Worm (Caenorhabditis elegans) whole organism, young adult: ENCODE data around the gene C14A4.6.

Experiments used
- B0035.1 ChIP-seq: sonication (generic microtip); optimal IDR thresholded peaks from 2 replicates; lab custom pipeline; 2016; ENCODE audit warnings: missing genetic modification characterization, mild to moderate bottlenecking, missing compliant biosample characterization, missing genotype, missing genetic modification reagents
- C17E4.6 ChIP-seq: fragments of 200-800 bp; sonication (Bioruptor generic); IDR thresholded peaks from 2 replicates; pipeline ENCODE4 v1.3.6; 2022; ENCODE audit warnings: missing genetic modification reagents, missing genetic modification characterization, missing compliant biosample characterization
- D2030.7 ChIP-seq: fragments of 200-800 bp; sonication (Bioruptor generic); IDR thresholded peaks from 2 replicates; pipeline ENCODE4 v1.3.6; 2022; ENCODE audit warnings: missing genetic modification reagents, missing genetic modification characterization, missing compliant biosample characterization
- F33H1.4 ChIP-seq: fragments of 200-800 bp; sonication (Bioruptor generic); IDR thresholded peaks from 2 replicates; pipeline ENCODE4 v1.3.6; 2022; ENCODE audit warnings: missing genetic modification reagents, missing genetic modification characterization, missing compliant biosample characterization
- F55B11.4 ChIP-seq: sonication (generic microtip); optimal IDR thresholded peaks from 2 replicates; lab custom pipeline; 2016; ENCODE audit warnings: missing compliant biosample characterization, missing genetic modification characterization, borderline replicate concordance; ENCODE audit not compliant: insufficient read depth
- F57C9.4 ChIP-seq: sonication (generic microtip); optimal IDR thresholded peaks from 2 replicates; lab custom pipeline; 2017; ENCODE audit warnings: mild to moderate bottlenecking, missing genetic modification characterization, missing compliant biosample characterization
- Y67H2A.10 ChIP-seq: fragments of 200-800 bp; sonication (Bioruptor generic); conservative IDR thresholded peaks from 2 replicates; pipeline ENCODE4 v1.3.6; 2022; ENCODE audit warnings: missing genetic modification reagents, missing genetic modification characterization, missing compliant biosample characterization
- ZK185.1 ChIP-seq: sonication (generic microtip); optimal IDR thresholded peaks from 2 replicates; lab custom pipeline; 2016; ENCODE audit warnings: mild to moderate bottlenecking, missing genetic modification characterization, missing compliant biosample characterization; ENCODE audit not compliant: poor library complexity, severe bottlenecking
- ama-1 ChIP-seq, 3 experiments: fragments of 150-350 bp in 1 of 3; sonication (generic microtip) in 2 of 3; optimal IDR thresholded peaks; 2 replicates each; lab custom pipeline; 2014 to 2018; ENCODE audit warnings: missing biosample characterization in 2 of 3, missing genetic modification characterization in 2 of 3, missing genetic modification reagents in 2 of 3
- athp-1 ChIP-seq: sonication (generic microtip); optimal IDR thresholded peaks from 2 replicates; lab custom pipeline; 2017; ENCODE audit warnings: mild to moderate bottlenecking, missing genetic modification characterization, missing compliant biosample characterization
- attf-5 ChIP-seq: fragments of 200-800 bp; sonication (Bioruptor generic); optimal IDR thresholded peaks from 2 replicates; lab custom pipeline; 2018; ENCODE audit warnings: mild to moderate bottlenecking, missing genetic modification characterization, missing compliant biosample characterization
- ccch-3 ChIP-seq: fragments of 200-800 bp; sonication (Bioruptor generic); optimal IDR thresholded peaks from 2 replicates; lab custom pipeline; 2018; ENCODE audit warnings: mild to moderate bottlenecking, missing genetic modification characterization, missing compliant biosample characterization
- cebp-2 ChIP-seq: fragments of 200-800 bp; sonication (Bioruptor generic); IDR thresholded peaks from 2 replicates; pipeline ENCODE4 v1.3.6; 2022; ENCODE audit warnings: missing genetic modification characterization, missing compliant biosample characterization
- ceh-79 ChIP-seq: sonication (generic microtip); optimal IDR thresholded peaks from 2 replicates; lab custom pipeline; 2017; ENCODE audit warnings: mild to moderate bottlenecking, missing genetic modification characterization, missing compliant biosample characterization
- ceh-91 ChIP-seq: fragments of 200-800 bp; sonication (Bioruptor generic); IDR thresholded peaks from 2 replicates; pipeline ENCODE4 v1.3.6; 2022; ENCODE audit warnings: missing genetic modification reagents, missing genetic modification characterization, missing compliant biosample characterization
- dox-1 ChIP-seq: fragments of 200-800 bp; sonication (Bioruptor generic); IDR thresholded peaks from 2 replicates; pipeline ENCODE4 v1.3.6; 2022; ENCODE audit warnings: missing genetic modification reagents, missing genetic modification characterization, missing compliant biosample characterization
- efl-1 ChIP-seq: fragments of 150-350 bp; optimal IDR thresholded peaks from 2 replicates; lab custom pipeline; 2014; ENCODE audit warnings: missing biosample characterization, missing genetic modification reagents, missing genetic modification characterization
- egl-18 ChIP-seq: fragments of 200-800 bp; sonication (Bioruptor generic); IDR thresholded peaks from 2 replicates; pipeline ENCODE4 v1.3.6; 2022; ENCODE audit warnings: missing genetic modification reagents, missing genetic modification characterization, missing compliant biosample characterization
- ekl-4 ChIP-seq: fragments of 200-800 bp; sonication (Bioruptor generic); IDR thresholded peaks from 2 replicates; pipeline ENCODE4 v1.3.6; 2022; ENCODE audit warnings: missing genetic modification reagents, missing genetic modification characterization, missing compliant biosample characterization
- fkh-3 ChIP-seq: sonication (generic microtip); optimal IDR thresholded peaks from 2 replicates; lab custom pipeline; 2016; ENCODE audit warnings: mild to moderate bottlenecking, missing genetic modification characterization, missing compliant biosample characterization
- hlh-12 ChIP-seq: sonication (generic microtip); optimal IDR thresholded peaks from 2 replicates; lab custom pipeline; 2016; ENCODE audit warnings: missing genetic modification characterization, missing compliant biosample characterization
- hmg-1.2 ChIP-seq: fragments of 200-800 bp; sonication (Bioruptor generic); IDR thresholded peaks from 2 replicates; pipeline ENCODE4 v1.3.6; 2022; ENCODE audit warnings: missing genetic modification reagents, missing genetic modification characterization, missing compliant biosample characterization
- let-526 ChIP-seq: fragments of 200-800 bp; sonication (Bioruptor generic); IDR thresholded peaks from 2 replicates; pipeline ENCODE4 v1.3.6; 2022; ENCODE audit warnings: missing genetic modification reagents, missing genetic modification characterization, missing compliant biosample characterization
- lin-40 ChIP-seq: sonication (generic microtip); optimal IDR thresholded peaks from 2 replicates; lab custom pipeline; 2016; ENCODE audit warnings: missing genetic modification characterization, mild to moderate bottlenecking, missing compliant biosample characterization, missing genotype, missing genetic modification reagents
- lsl-1 ChIP-seq: fragments of 200-800 bp; sonication (Bioruptor generic); optimal IDR thresholded peaks from 2 replicates; lab custom pipeline; 2018; ENCODE audit warnings: mild to moderate bottlenecking, missing genetic modification characterization, moderate library complexity, missing compliant biosample characterization
- lsy-27 ChIP-seq: sonication (generic microtip); optimal IDR thresholded peaks from 2 replicates; lab custom pipeline; 2017; ENCODE audit warnings: missing genetic modification characterization, mild to moderate bottlenecking, missing compliant biosample characterization, antibody characterized with exemption, missing genotype, borderline replicate concordance; ENCODE audit not compliant: insufficient read depth
- madf-10 ChIP-seq: sonication (generic microtip); optimal IDR thresholded peaks from 2 replicates; lab custom pipeline; 2016; ENCODE audit warnings: mild to moderate bottlenecking, missing genetic modification characterization, missing compliant biosample characterization
- madf-8 ChIP-seq: fragments of 200-800 bp; sonication (Bioruptor generic); conservative IDR thresholded peaks from 2 replicates; pipeline ENCODE4 v1.3.6; 2022; ENCODE audit warnings: missing genetic modification reagents, missing genetic modification characterization, missing compliant biosample characterization
- mes-4 ChIP-seq: sonication (generic microtip); optimal IDR thresholded peaks from 2 replicates; lab custom pipeline; 2016; ENCODE audit warnings: missing genotype, missing genetic modification characterization, missing compliant biosample characterization
- nfya-1 ChIP-seq: sonication (generic microtip); optimal IDR thresholded peaks from 2 replicates; lab custom pipeline; 2017; ENCODE audit warnings: antibody characterized with exemption, missing compliant biosample characterization, missing genetic modification characterization, borderline replicate concordance; ENCODE audit not compliant: insufficient read depth
- nhr-80 ChIP-seq: sonication (generic microtip); optimal IDR thresholded peaks from 2 replicates; lab custom pipeline; 2016; ENCODE audit warnings: missing genetic modification characterization, missing compliant biosample characterization
- rec-8 ChIP-seq, 2 experiments: sonication (generic microtip); optimal IDR thresholded peaks; 2 replicates each; lab custom pipeline; 2016; ENCODE audit warnings: mild to moderate bottlenecking in 2 of 2, missing genetic modification characterization in 2 of 2, missing genetic modification reagents in 2 of 2, missing genotype in 2 of 2, missing biosample characterization in 1 of 2, missing compliant biosample characterization in 1 of 2, moderate library complexity in 1 of 2
- repo-1 ChIP-seq: sonication (generic microtip); optimal IDR thresholded peaks from 2 replicates; lab custom pipeline; 2017; ENCODE audit warnings: mild to moderate bottlenecking, missing genetic modification characterization, missing compliant biosample characterization
- sdz-38 ChIP-seq: sonication (generic microtip); optimal IDR thresholded peaks from 2 replicates; lab custom pipeline; 2016; ENCODE audit warnings: missing genotype, missing genetic modification characterization, missing compliant biosample characterization
- snpc-1.1 ChIP-seq: sonication (generic microtip); optimal IDR thresholded peaks from 2 replicates; lab custom pipeline; 2017; ENCODE audit warnings: missing genetic modification characterization, mild to moderate bottlenecking, missing compliant biosample characterization, antibody characterized with exemption, moderate library complexity, missing genotype, missing genetic modification reagents; ENCODE audit not compliant: insufficient read depth
- snpc-1.3 ChIP-seq: sonication (generic microtip); optimal IDR thresholded peaks from 2 replicates; lab custom pipeline; 2017; ENCODE audit warnings: missing genetic modification characterization, mild to moderate bottlenecking, missing compliant biosample characterization, antibody characterized with exemption, moderate library complexity, missing genotype, missing genetic modification reagents; ENCODE audit not compliant: insufficient read depth
- somi-1 ChIP-seq: fragments of 200-800 bp; sonication (Bioruptor generic); optimal IDR thresholded peaks from 2 replicates; lab custom pipeline; 2018; ENCODE audit warnings: mild to moderate bottlenecking, missing genetic modification characterization, missing compliant biosample characterization
- tbp1 ChIP-seq: fragments of 200-800 bp; sonication (Bioruptor generic); optimal IDR thresholded peaks from 2 replicates; lab custom pipeline; 2018; ENCODE audit warnings: mild to moderate bottlenecking, missing genetic modification characterization, missing compliant biosample characterization
- tlf-1 ChIP-seq: fragments of 200-800 bp; sonication (Bioruptor generic); optimal IDR thresholded peaks from 2 replicates; lab custom pipeline; 2018; ENCODE audit warnings: mild to moderate bottlenecking, missing genetic modification characterization, missing compliant biosample characterization
- xnd-1 ChIP-seq: sonication (generic microtip); optimal IDR thresholded peaks from 2 replicates; lab custom pipeline; 2016; ENCODE audit warnings: missing genotype, missing genetic modification reagents, missing genetic modification characterization, missing compliant biosample characterization
- zfh-2 ChIP-seq: fragments of 200-800 bp; sonication (Bioruptor generic); conservative IDR thresholded peaks from 2 replicates; pipeline ENCODE4 v1.3.6; 2022; ENCODE audit warnings: missing genetic modification reagents, missing genetic modification characterization, missing compliant biosample characterization
- zim-3 ChIP-seq: sonication (generic microtip); optimal IDR thresholded peaks from 2 replicates; lab custom pipeline; 2017; ENCODE audit warnings: mild to moderate bottlenecking, missing genetic modification characterization, moderate library complexity, missing compliant biosample characterization
- ztf-26 ChIP-seq: sonication (generic microtip); optimal IDR thresholded peaks from 2 replicates; lab custom pipeline; 2017; ENCODE audit warnings: missing genetic modification characterization, missing compliant biosample characterization
- ztf-28 ChIP-seq: fragments of 200-800 bp; sonication (Bioruptor generic); IDR thresholded peaks from 2 replicates; pipeline ENCODE4 v1.3.6; 2022; ENCODE audit warnings: missing genetic modification reagents, missing genetic modification characterization, missing compliant biosample characterization
- ztf-6 ChIP-seq: fragments of 200-800 bp; sonication (Bioruptor generic); IDR thresholded peaks from 2 replicates; pipeline ENCODE4 v1.3.6; 2022; ENCODE audit warnings: missing genetic modification reagents, missing genetic modification characterization, missing compliant biosample characterization

C14A4.6 gene

DNA sequence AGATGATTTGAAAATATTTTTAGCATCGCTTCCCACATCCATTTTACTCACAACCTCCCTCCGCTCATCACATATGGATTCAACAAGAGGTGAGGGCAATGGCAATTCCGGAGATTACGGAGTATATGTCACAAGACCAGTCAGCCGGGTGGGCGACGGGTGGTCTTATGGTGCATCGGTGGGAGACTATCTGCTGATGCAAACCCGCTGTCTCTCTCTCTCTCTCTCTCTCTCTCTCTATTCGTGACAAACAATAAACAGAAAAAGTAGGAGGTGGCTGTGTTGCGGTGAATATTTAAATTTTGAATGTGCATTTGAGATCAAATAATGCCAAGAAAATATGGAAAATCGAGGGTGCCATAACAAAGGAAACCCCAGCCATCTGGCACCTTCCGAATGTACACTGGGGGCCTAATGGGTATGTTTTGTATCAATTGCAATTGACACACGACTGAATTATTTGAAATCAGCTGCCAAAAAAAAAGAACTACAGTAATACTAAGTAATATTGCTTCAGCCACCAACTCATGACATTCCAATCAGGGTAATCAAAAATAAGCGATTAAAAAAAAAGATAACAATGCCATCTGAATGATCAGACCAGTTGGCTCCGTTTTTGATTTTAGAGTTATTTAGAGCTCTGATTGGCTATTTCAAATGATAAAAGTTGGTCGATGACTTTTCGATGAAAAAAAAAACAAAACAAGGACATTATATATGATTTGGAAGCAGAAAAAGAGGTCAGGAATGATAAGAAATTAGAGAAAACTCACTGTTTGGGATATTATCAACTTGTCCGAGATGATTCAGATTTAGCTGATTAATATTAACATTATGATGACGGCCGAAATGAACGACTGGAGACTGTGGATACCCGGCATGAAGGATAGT is 46.5 kb downstream of the C14A4.6 start (continued):
- TF ChIP-seq cebp-2 (no peak; the same call in 1 of the 2 replicates), tlf-1 (GFP tag; lab: Kevin White, UChicago) (peak; percentile 40), lsl-1 (no peak), ekl-4 (GFP tag; lab: Robert Waterston, UW) (no peak), ceh-79 (no peak), efl-1 (GFP tag; lab: Kevin White, UChicago) (no peak), dox-1 (GFP tag; lab: Robert Waterston, UW) (peak; percentile 37; the same call in 1 of the 2 replicates), egl-18 (GFP tag; lab: Robert Waterston, UW) (no peak), D2030.7 (GFP tag; lab: Robert Waterston, UW) (no peak), lsy-27 (tag; lab: Kevin White, UChicago) (no peak), repo-1 (tag; lab: Kevin White, UChicago) (no peak), madf-8 (GFP tag; lab: Robert Waterston, UW) (no peak), snpc-1.3 (tag; lab: Kevin White, UChicago) (no peak), zim-3 (peak; percentile 15), madf-10 (tag; lab: Kevin White, UChicago) (no peak), F33H1.4 (GFP tag; lab: Robert Waterston, UW) (no peak), Y67H2A.10 (GFP tag; lab: Robert Waterston, UW) (no peak), somi-1 (GFP tag; lab: Kevin White, UChicago) (no peak), xnd-1 (tag; lab: Kevin White, UChicago) (no peak), F57C9.4 (tag; lab: Kevin White, UChicago) (no peak), ZK185.1 (tag; lab: Kevin White, UChicago) (peak; percentile 31), F55B11.4 (tag; lab: Kevin White, UChicago) (no peak), B0035.1 (tag; lab: Kevin White, UChicago) (no peak), ceh-91 (GFP tag; lab: Robert Waterston, UW) (no peak), hlh-12 (tag; lab: Kevin White, UChicago) (no peak), tbp1 (GFP tag; lab: Kevin White, UChicago) (peak; percentile 21), ama-1 (optimal IDR thresholded peaks at IDR 0.05; lab: Kevin White, UChicago) (peak; percentile 94), ama-1 (GFP tag; optimal IDR thresholded peaks at IDR 0.05; lab: Kevin White, UChicago) (peak in 1 of 2 experiments; percentile 9), ztf-26 (tag; lab: Kevin White, UChicago) (no peak), let-526 (GFP tag; lab: Robert Waterston, UW) (no peak), snpc-1.1 (no peak), nfya-1 (no peak), fkh-3 (tag; lab: Kevin White, UChicago) (no peak)
- TF ChIP-seq, all 124 proteins: peak for 17

DNA sequence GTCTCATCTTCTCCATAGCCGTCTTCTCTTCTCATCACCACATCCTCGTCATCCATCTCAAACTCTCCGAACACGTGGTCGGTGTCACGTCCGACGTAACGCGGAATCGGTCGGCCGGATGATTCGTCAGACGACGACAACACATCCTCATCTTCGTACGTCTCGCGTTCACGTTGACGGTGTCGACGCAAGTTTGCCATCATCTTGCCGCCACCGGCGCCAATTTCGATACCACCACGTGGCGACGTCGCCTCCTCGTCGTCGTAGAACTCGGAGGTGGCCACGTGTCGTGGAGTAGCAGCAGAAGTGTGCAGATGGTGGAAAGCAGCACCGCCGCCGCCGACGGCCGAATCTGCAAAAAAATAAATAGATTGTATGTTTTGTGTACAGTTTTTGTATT is 47.3 kb downstream of the C14A4.6 start:
- TF ChIP-seq athp-1 (tag; lab: Kevin White, UChicago) (peak; percentile 17), ccch-3 (GFP tag; lab: Kevin White, UChicago) (no peak), C17E4.6 (GFP tag; lab: Robert Waterston, UW) (peak; percentile 6; the same call in 1 of the 2 replicates), ztf-6 (no peak), attf-5 (GFP tag; lab: Kevin White, UChicago) (peak; percentile 30), mes-4 (tag; lab: Kevin White, UChicago) (no peak), ceh-91 (GFP tag; lab: Robert Waterston, UW) (no peak), zfh-2 (peak; percentile 95), rec-8 (tag; optimal IDR thresholded peaks at IDR 0.05; lab: Kevin White, UChicago) (no peak), zim-3 (peak; percentile 40), ztf-28 (GFP tag; lab: Robert Waterston, UW) (peak; percentile 66; the same call in 1 of the 2 replicates), nhr-80 (tag; lab: Kevin White, UChicago) (no peak), sdz-38 (tag; lab: Kevin White, UChicago) (no peak), lin-40 (tag; lab: Kevin White, UChicago) (no peak), hmg-1.2 (peak; percentile 21; the same call in 1 of the 2 replicates), F55B11.4 (tag; lab: Kevin White, UChicago) (no peak), D2030.7 (GFP tag; lab: Robert Waterston, UW) (no peak)
